Fruit fly (Drosophila melanogaster): Measurements from ENCODE around the gene alt.

Gene alt

DNA sequence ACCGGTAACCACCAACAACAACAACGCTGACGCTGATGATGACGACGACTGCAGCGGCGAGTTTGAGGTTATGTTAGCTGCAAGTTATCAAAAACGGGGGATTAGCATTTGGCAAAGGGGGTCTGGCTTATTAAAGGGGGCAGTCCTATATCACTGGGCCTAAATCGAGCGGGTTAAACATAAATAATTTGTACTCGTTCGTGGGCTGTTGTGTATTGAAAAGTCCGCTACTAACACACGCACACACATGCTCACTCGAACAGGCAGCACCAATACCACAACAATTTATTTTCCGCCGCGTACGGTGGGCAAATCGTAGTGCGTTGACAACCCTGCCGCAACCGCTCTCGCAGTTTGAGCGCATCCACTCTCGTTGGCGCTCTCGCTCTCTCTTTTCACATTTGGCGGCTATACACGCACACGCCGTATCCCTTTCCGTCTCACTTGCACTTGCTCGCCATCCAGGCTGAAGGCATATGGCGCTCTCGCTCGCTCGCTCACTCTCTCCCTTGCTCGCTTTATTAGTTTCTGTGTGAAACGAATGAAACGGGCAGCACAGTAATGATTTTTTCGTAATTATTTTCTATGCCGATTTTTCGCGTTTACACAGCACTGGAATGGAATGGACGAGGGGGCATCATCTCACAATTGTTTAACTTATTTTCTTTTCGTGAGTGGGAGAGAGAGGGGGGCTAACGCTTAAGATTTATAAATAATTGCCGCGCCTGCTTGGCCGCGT is 34.7 kb upstream of the alt start (continued):
- TF ChIP-seq schlank (tag; optimal IDR thresholded peaks at IDR 0.05) = no peak
- no peak for TF ChIP-seq D (optimal IDR thresholded peaks at IDR 0.05)
- no peak for TF ChIP-seq D (GFP tag; optimal IDR thresholded peaks at IDR 0.05)
- peak; percentile 69 for TF ChIP-seq CG18599 (GFP tag; optimal IDR thresholded peaks at IDR 0.05)
- no peak for TF ChIP-seq CG11560 (tag; IDR thresholded peaks at IDR 0.05)
- no peak for TF ChIP-seq Adf1 (GFP tag; IDR thresholded peaks at IDR 0.05)
- TF ChIP-seq Blimp-1 (GFP tag; optimal IDR thresholded peaks at IDR 0.05) = peak; percentile 15
- no peak for TF ChIP-seq Bdp1 (GFP tag; optimal IDR thresholded peaks at IDR 0.05)
- no peak for TF ChIP-seq Dip2 (GFP tag; IDR thresholded peaks at IDR 0.05)
- peak; percentile 36 for TF ChIP-seq CG6765 (GFP tag; optimal IDR thresholded peaks at IDR 0.05)
- TF ChIP-seq luna (GFP tag; optimal IDR thresholded peaks at IDR 0.05) = peak; percentile 13
- peak; percentile 51 for TF ChIP-seq CG12659 (GFP tag; optimal IDR thresholded peaks at IDR 0.05)
- no peak for TF ChIP-seq CG7839 (tag; optimal IDR thresholded peaks at IDR 0.05)
- TF ChIP-seq ATbp (GFP tag; optimal IDR thresholded peaks at IDR 0.05) = no peak
- TF ChIP-seq jigr1 (GFP tag; IDR thresholded peaks at IDR 0.05) = no peak
- TF ChIP-seq tio (GFP tag; optimal IDR thresholded peaks at IDR 0.05) = no peak
- TF ChIP-seq CG6254 (GFP tag; optimal IDR thresholded peaks at IDR 0.05) = no peak
- TF ChIP-seq CG6175 (GFP tag; IDR thresholded peaks at IDR 0.05) = no peak
- peak; percentile 13 for TF ChIP-seq CG33557 (GFP tag; optimal IDR thresholded peaks at IDR 0.05)
- no peak for TF ChIP-seq klu (GFP tag; IDR thresholded peaks at IDR 0.05)
- no peak for TF ChIP-seq slou (GFP tag; optimal IDR thresholded peaks at IDR 0.05)
- TF ChIP-seq CG3726 (GFP tag; IDR thresholded peaks at IDR 0.05) = no peak
- peak; percentile 36 for TF ChIP-seq pzg (GFP tag; optimal IDR thresholded peaks at IDR 0.05)
- peak; percentile 5 for TF ChIP-seq gcm2 (GFP tag; optimal IDR thresholded peaks at IDR 0.05)
- TF ChIP-seq bigmax (GFP tag; optimal IDR thresholded peaks at IDR 0.05) = peak; percentile 95
- TF ChIP-seq CG12071 (GFP tag; optimal IDR thresholded peaks at IDR 0.05) = peak; percentile 39
- no peak for TF ChIP-seq CG18764 (GFP tag; optimal IDR thresholded peaks at IDR 0.05)
- TF ChIP-seq chn (GFP tag; optimal IDR thresholded peaks at IDR 0.05) = peak; percentile 34
- TF ChIP-seq CG6689 (GFP tag; IDR thresholded peaks at IDR 0.05) = no peak
- no peak for TF ChIP-seq ab (GFP tag; optimal IDR thresholded peaks at IDR 0.05)
- no peak for TF ChIP-seq sisA (GFP tag; IDR thresholded peaks at IDR 0.05)
- TF ChIP-seq p53 (GFP tag; optimal IDR thresholded peaks at IDR 0.05) = no peak
- peak; percentile 62 for TF ChIP-seq lab (GFP tag; optimal IDR thresholded peaks at IDR 0.05)
- peak; percentile 19 for TF ChIP-seq CG15269 (tag; optimal IDR thresholded peaks at IDR 0.05)
- TF ChIP-seq CG12744 (GFP tag; optimal IDR thresholded peaks at IDR 0.05) = no peak
- no peak for TF ChIP-seq CG8944 (GFP tag; optimal IDR thresholded peaks at IDR 0.05)
- no peak for TF ChIP-seq CG6791 (GFP tag; IDR thresholded peaks at IDR 0.05; ENCODE audit: partially characterized antibody)
- peak; percentile 20 for TF ChIP-seq MESR4 (GFP tag; optimal IDR thresholded peaks at IDR 0.05)
- no peak for TF ChIP-seq Hr78 (GFP tag; optimal IDR thresholded peaks at IDR 0.05)
- peak; percentile 19 for TF ChIP-seq lilli (GFP tag; optimal IDR thresholded peaks at IDR 0.05)
- TF ChIP-seq HLH54F (GFP tag; optimal IDR thresholded peaks at IDR 0.05) = peak; percentile 6
- TF ChIP-seq CG10267 (tag; optimal IDR thresholded peaks at IDR 0.05) = peak; percentile 57
- no peak for TF ChIP-seq CG2889 (GFP tag; IDR thresholded peaks at IDR 0.05)
- TF ChIP-seq CG10209 (GFP tag; optimal IDR thresholded peaks at IDR 0.05) = no peak
- no peak for TF ChIP-seq lov (optimal IDR thresholded peaks at IDR 0.05)
- no peak for TF ChIP-seq lov (GFP tag; IDR thresholded peaks at IDR 0.05)
- TF ChIP-seq CG3995 (GFP tag; optimal IDR thresholded peaks at IDR 0.05) = peak; percentile 4
- TF ChIP-seq CG4730 (GFP tag; IDR thresholded peaks at IDR 0.05) = no peak
- TF ChIP-seq CG4282 (GFP tag; optimal IDR thresholded peaks at IDR 0.05) = peak; percentile 19
- TF ChIP-seq CG1792 (GFP tag; optimal IDR thresholded peaks at IDR 0.05) = no peak
- TF ChIP-seq yki (optimal IDR thresholded peaks at IDR 0.05) = peak; percentile 98
